Worm (Caenorhabditis elegans): ENCODE measurements around the gene cpt-2.

cpt-2 gene

ce11 chrIV:11179123-11179740 lies at the start of gene cpt-2 (continued):
- peak; percentile 93 for TF ChIP-seq snu-23 (GFP tag; optimal IDR thresholded peaks at IDR 0.05)
- TF ChIP-seq lin-14 (GFP tag; optimal IDR thresholded peaks at IDR 0.05), result peak; percentile 85
- peak; percentile 81 to 86 for TF ChIP-seq efl-1 (optimal IDR thresholded peaks at IDR 0.05)
- TF ChIP-seq efl-1 (GFP tag; optimal IDR thresholded peaks at IDR 0.05 in 1 of 2), result peak; percentile 80 to 98
- TF ChIP-seq blmp-1 (tag; optimal IDR thresholded peaks at IDR 0.05), result peak; percentile 56
- peak; percentile 85 for TF ChIP-seq jun-1 (tag; optimal IDR thresholded peaks at IDR 0.05)
- peak; percentile 80 for TF ChIP-seq zag-1 (tag; optimal IDR thresholded peaks at IDR 0.05)
- TF ChIP-seq irx-1 (tag; optimal IDR thresholded peaks at IDR 0.05), result peak; percentile 87
- peak; percentile 85 for TF ChIP-seq unc-86 (tag; optimal IDR thresholded peaks at IDR 0.05)
- peak; percentile 16 for TF ChIP-seq aha-1 (tag; optimal IDR thresholded peaks at IDR 0.05)

ce11 chrIV:11130774-11131173 lies 48.7 kb upstream of the cpt-2 start:
- TF ChIP-seq nhr-11 (tag; optimal IDR thresholded peaks at IDR 0.05) (no peak), nhr-85 (tag) (no peak), nhr-20 (tag; optimal IDR thresholded peaks at IDR 0.05) (no peak), mab-9 (GFP tag; IDR thresholded peaks at IDR 0.05) (no peak), pax-3 (tag; optimal IDR thresholded peaks at IDR 0.05) (no peak), snpc-4 (tag; optimal IDR thresholded peaks at IDR 0.05) (no peak), blmp-1 (tag; optimal IDR thresholded peaks at IDR 0.05) (no peak), efl-1 (optimal IDR thresholded peaks at IDR 0.05) (no peak), efl-1 (GFP tag; optimal IDR thresholded peaks at IDR 0.05 in 1 of 2) (peak in 1 of 2 experiments; percentile 66), egl-13 (tag; optimal IDR thresholded peaks at IDR 0.05) (no peak), nhr-76 (tag; optimal IDR thresholded peaks at IDR 0.05) (no peak), efl-3 (GFP tag; optimal IDR thresholded peaks at IDR 0.05) (no peak), C34B4.2 (tag; optimal IDR thresholded peaks at IDR 0.05) (no peak), lsy-2 (tag; optimal IDR thresholded peaks at IDR 0.05) (peak in 1 of 2 experiments; percentile 28), lin-15B (tag; optimal IDR thresholded peaks at IDR 0.05) (no peak), xbp-1 (tag; optimal IDR thresholded peaks at IDR 0.05) (no peak), lin-35 (GFP tag; optimal IDR thresholded peaks at IDR 0.05) (no peak), lin-39 (tag; optimal IDR thresholded peaks at IDR 0.05) (no peak), elt-2 (tag; optimal IDR thresholded peaks at IDR 0.05) (peak; percentile 1), hlh-17 (GFP tag; optimal IDR thresholded peaks at IDR 0.05; ENCODE audit: borderline replicate concordance) (no peak), ama-1 (optimal IDR thresholded peaks at IDR 0.05) (no peak), snu-23 (GFP tag; optimal IDR thresholded peaks at IDR 0.05) (no peak), pqm-1 (tag; optimal IDR thresholded peaks at IDR 0.05) (no peak), nhr-84 (tag; optimal IDR thresholded peaks at IDR 0.05) (no peak), nhr-28 (tag; optimal IDR thresholded peaks at IDR 0.05) (no peak), rnt-1 (tag; optimal IDR thresholded peaks at IDR 0.05) (peak; percentile 31), egl-27 (tag; optimal IDR thresholded peaks at IDR 0.05) (no peak), nhr-71 (tag; optimal IDR thresholded peaks at IDR 0.05) (peak; percentile 8), aly-2 (tag; optimal IDR thresholded peaks at IDR 0.05) (no peak), ceh-63 (GFP tag; optimal IDR thresholded peaks at IDR 0.05) (no peak), unc-62 (GFP tag; optimal IDR thresholded peaks at IDR 0.05) (no peak)

- TF ChIP-seq unc-86 (tag; optimal IDR thresholded peaks at IDR 0.05) (no peak), ceh-63 (GFP tag; optimal IDR thresholded peaks at IDR 0.05) (no peak), swsn-7 (tag; optimal IDR thresholded peaks at IDR 0.05) (no peak), aly-2 (tag; optimal IDR thresholded peaks at IDR 0.05) (no peak), aha-1 (tag; optimal IDR thresholded peaks at IDR 0.05) (no peak), rnt-1 (tag; optimal IDR thresholded peaks at IDR 0.05) (no peak), alr-1 (tag; optimal IDR thresholded peaks at IDR 0.05; ENCODE audit: borderline replicate concordance) (no peak), nhr-77 (tag; optimal IDR thresholded peaks at IDR 0.05) (no peak), ceh-82 (tag; optimal IDR thresholded peaks at IDR 0.05) (no peak), nhr-20 (tag; optimal IDR thresholded peaks at IDR 0.05) (no peak), C16A3.4 (tag; optimal IDR thresholded peaks at IDR 0.05) (no peak)
These were observed 48.2 kb upstream of the cpt-2 start, which contains the start of gene ard-1 for ce11 chrIV:11131268-11131667. TSS of gene ard-1 (plus strand) at chrIV:11131279.
